Worm (Caenorhabditis elegans): Measurements from ENCODE around the gene del-2.

del-2 gene

DNA sequence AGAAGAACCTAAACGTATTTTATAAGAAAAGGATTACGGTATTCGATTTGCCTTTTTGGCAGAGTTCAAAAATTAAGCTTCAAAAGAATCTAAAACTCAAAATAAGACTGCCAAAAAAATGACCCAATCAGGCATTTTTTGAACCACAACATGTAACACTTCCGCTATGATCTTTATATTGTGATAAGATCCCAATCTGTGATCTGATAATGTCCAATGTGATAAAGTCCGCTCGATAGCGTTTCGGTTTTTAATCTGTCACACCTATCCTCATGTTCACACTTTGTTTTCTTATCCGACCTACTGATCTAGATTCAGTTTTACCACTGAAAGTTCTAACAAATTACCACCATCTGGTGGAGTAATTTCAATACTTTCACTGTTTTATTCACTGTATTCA lies 27.8 kb downstream of the del-2 start:
- TF ChIP-seq zfh-2 (GFP tag; conservative IDR thresholded peaks at IDR 0.05): no peak
- TF ChIP-seq egl-44 (GFP tag; IDR thresholded peaks at IDR 0.05): no peak
- TF ChIP-seq madf-6 (GFP tag; IDR thresholded peaks at IDR 0.05): no peak
- no peak for TF ChIP-seq ceh-91 (GFP tag; IDR thresholded peaks at IDR 0.05)
- TF ChIP-seq let-526 (GFP tag; IDR thresholded peaks at IDR 0.05): no peak

ce11 chrIV:9613072-9613590 lies 28.7 kb downstream of the del-2 start:
- TF ChIP-seq hlh-26 (GFP tag; conservative IDR thresholded peaks at IDR 0.05) (no peak), F49E8.2 (tag; optimal IDR thresholded peaks at IDR 0.05; ENCODE audit: insufficient read depth) (no peak), ztf-26 (tag; optimal IDR thresholded peaks at IDR 0.05) (no peak), lin-54 (GFP tag; optimal IDR thresholded peaks at IDR 0.05) (no peak), F37B4.10 (GFP tag; IDR thresholded peaks at IDR 0.05) (no peak), ztf-3 (GFP tag; optimal IDR thresholded peaks at IDR 0.05) (no peak), egrh-3 (GFP tag; IDR thresholded peaks at IDR 0.05) (no peak), madf-6 (GFP tag; IDR thresholded peaks at IDR 0.05) (no peak), ztf-6 (GFP tag; IDR thresholded peaks at IDR 0.05) (no peak), ekl-4 (GFP tag; IDR thresholded peaks at IDR 0.05) (no peak), F57A8.1 (GFP tag; optimal IDR thresholded peaks at IDR 0.05) (no peak), ceh-91 (GFP tag; IDR thresholded peaks at IDR 0.05) (no peak), F52B5.7 (tag; optimal IDR thresholded peaks at IDR 0.05) (no peak), ama-1 (optimal IDR thresholded peaks at IDR 0.05) (no peak), ama-1 (GFP tag; optimal IDR thresholded peaks at IDR 0.05) (no peak), rpc-1 (optimal IDR thresholded peaks at IDR 0.05) (no peak), rpc-1 (tag; optimal IDR thresholded peaks at IDR 0.05) (no peak), snpc-4 (GFP tag; optimal IDR thresholded peaks at IDR 0.05) (no peak), snpc-4 (tag; optimal IDR thresholded peaks at IDR 0.05) (no peak), F33H1.4 (GFP tag; IDR thresholded peaks at IDR 0.05) (no peak), mxl-1 (tag; optimal IDR thresholded peaks at IDR 0.05) (no peak), Y56A3A.18 (GFP tag; IDR thresholded peaks at IDR 0.05) (no peak)

DNA sequence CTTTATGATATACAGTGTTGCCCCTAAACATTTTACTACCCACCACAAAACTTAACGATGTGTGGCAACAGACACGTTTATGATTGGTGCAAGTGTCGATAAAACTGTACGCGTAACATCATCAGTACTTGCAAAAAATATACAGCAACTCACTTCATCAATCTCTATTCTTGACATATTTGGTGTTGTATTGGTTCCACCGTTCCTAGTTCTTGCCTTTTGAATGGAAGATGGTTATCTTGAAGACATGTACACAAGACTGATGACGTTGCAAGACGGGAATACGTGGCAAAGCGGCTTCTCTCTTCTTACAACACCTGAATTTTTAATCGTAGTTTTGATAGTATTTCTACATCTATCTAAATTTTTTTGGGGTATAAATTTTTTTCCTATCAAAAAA lies 30.9 kb downstream of the del-2 start:
- TF ChIP-seq ets-4 (GFP tag; optimal IDR thresholded peaks at IDR 0.05) (no peak), nfya-2 (GFP tag; IDR thresholded peaks at IDR 0.05) (no peak), ztf-3 (GFP tag; optimal IDR thresholded peaks at IDR 0.05) (no peak), madf-8 (GFP tag; conservative IDR thresholded peaks at IDR 0.05) (no peak), attf-6 (GFP tag; IDR thresholded peaks at IDR 0.05) (no peak), nhr-120 (GFP tag; IDR thresholded peaks at IDR 0.05) (no peak), snpc-1.3 (tag; optimal IDR thresholded peaks at IDR 0.05; ENCODE audit: insufficient read depth) (no peak), B0019.2 (GFP tag; conservative IDR thresholded peaks at IDR 0.05) (no peak)

DNA sequence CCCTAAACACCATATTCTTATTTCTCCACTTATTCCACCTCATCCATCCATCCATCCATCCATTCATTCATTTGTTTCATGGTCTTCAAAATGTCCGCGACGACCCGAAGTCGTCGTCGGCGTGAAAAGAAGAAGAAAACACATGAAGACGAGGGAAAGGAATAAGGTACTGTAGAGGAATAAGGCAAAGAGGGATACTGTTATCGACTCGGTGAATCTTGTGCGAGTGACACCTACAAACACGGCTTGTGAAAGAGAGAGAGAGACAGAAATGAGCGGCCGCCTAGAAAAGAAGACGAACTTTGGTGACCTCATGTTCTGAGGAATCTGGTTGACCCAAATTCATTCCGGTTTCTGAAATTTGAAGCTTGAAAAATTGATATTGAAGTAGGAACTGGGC lies 32.7 kb downstream of the del-2 start:
- TF ChIP-seq egl-18 (GFP tag; IDR thresholded peaks at IDR 0.05): no peak

DNA sequence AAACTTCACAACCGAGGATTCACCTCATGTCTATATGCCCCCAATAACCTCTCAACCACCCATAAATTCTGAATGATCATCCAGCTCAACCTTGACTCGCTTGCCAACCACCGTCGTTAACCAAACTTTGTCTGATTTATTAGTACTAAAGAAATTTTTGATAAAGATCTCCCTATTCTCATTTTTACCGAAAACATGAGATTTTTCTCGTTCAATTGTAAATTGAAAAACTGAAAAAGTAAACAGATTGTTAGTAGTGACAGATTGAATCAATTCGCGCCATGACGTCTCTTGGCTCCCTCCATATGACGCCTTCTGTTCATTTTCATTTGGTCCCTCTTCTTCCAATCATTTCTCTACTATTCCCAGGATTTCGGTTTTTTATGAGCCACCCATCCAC lies 33.9 kb downstream of the del-2 start:
- TF ChIP-seq snpc-3.4 (tag; optimal IDR thresholded peaks at IDR 0.05): no peak
- TF ChIP-seq F57C9.4 (tag; optimal IDR thresholded peaks at IDR 0.05): no peak
- no peak for TF ChIP-seq egrh-3 (GFP tag; IDR thresholded peaks at IDR 0.05)
- TF ChIP-seq dpl-1 (GFP tag; optimal IDR thresholded peaks at IDR 0.05): no peak
- no peak for TF ChIP-seq let-526 (GFP tag; IDR thresholded peaks at IDR 0.05)
- no peak for TF ChIP-seq madf-8 (GFP tag; conservative IDR thresholded peaks at IDR 0.05)
- TF ChIP-seq lsy-27 (tag; optimal IDR thresholded peaks at IDR 0.05; ENCODE audit: borderline replicate concordance, insufficient read depth): no peak
- TF ChIP-seq lir-1 (GFP tag; conservative IDR thresholded peaks at IDR 0.05): no peak
- TF ChIP-seq D2030.7 (GFP tag; IDR thresholded peaks at IDR 0.05): no peak
- no peak for TF ChIP-seq ztf-18 (tag; optimal IDR thresholded peaks at IDR 0.05)
- TF ChIP-seq ceh-91 (GFP tag; IDR thresholded peaks at IDR 0.05): no peak
- no peak for TF ChIP-seq nhr-90 (tag; optimal IDR thresholded peaks at IDR 0.05)
